Fruit fly (Drosophila melanogaster): Measurements from ENCODE around the gene prage.

DNA sequence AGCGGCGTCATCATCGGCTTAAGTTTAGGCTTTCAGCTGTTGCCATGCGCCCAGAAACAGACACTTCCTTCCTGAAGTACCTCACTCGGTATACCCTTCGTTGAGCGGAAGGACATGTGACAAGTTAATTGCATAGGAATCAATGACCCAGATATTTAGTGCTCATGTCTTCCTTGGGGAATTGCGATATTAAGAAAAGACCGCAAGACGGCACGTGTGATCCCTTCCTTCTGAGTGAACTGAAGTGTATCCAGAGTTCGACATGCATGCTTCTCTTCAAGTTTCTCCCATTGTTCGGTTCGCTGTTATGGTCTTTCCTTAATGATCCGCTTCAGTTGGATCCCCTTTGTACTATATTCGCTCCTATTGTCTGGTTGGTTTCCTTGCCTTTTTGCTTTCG is 67.0 kb downstream of the prage start:
- TF ChIP-seq ttk (optimal IDR thresholded peaks at IDR 0.05) (no peak), Myc (optimal IDR thresholded peaks at IDR 0.05) (no peak), Sin3A (optimal IDR thresholded peaks at IDR 0.05) (no peak), h (optimal IDR thresholded peaks at IDR 0.05) (no peak), psq (optimal IDR thresholded peaks at IDR 0.05) (no peak)
